Worm (Caenorhabditis elegans) whole organism, L4/young adult: ENCODE results near the gene B0564.2.

Experiments
- W03F9.2 ChIP-seq: fragments of 150-350 bp; optimal IDR thresholded peaks from 2 replicates; lab custom pipeline; 2014; ENCODE audit warnings: missing biosample characterization, missing genetic modification characterization
- dao-5 ChIP-seq: sonication (generic microtip); optimal IDR thresholded peaks from 2 replicates; lab custom pipeline; 2016; ENCODE audit warnings: missing genotype, missing genetic modification characterization, moderate library complexity, missing compliant biosample characterization
- him-1 ChIP-seq: sonication (generic microtip); optimal IDR thresholded peaks from 2 replicates; lab custom pipeline; 2016; ENCODE audit warnings: missing genotype, missing genetic modification reagents, missing genetic modification characterization, missing compliant biosample characterization

Gene B0564.2

DNA sequence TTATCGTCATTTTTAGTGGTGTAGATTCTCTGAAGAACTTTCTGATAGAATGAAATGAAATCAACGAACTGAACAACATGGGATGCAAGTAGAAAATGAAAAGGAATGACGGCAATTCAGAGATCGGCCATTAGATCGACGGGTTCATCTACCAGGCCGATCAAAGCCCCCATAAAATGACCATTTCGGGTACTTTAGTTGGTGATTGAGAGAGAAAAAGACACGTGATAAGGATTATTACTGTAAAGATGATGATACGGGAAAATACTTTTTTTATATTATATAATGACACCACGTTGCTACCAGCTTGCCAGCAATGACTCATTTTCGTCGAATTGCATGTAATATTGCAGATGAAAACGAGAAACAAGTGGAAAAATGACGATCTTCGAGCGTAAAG lies 2.3 kb downstream of the B0564.2 start, which contains the start of gene best-1:
Gene best-1 (minus strand): TSS at position 29 of the 400 bp plus-strand sequence.
- TF ChIP-seq him-1: no peak
- no peak for TF ChIP-seq dao-5 (tag; lab: Kevin White, UChicago)
- TF ChIP-seq W03F9.2 (tag; lab: Kevin White, UChicago): no peak

DNA sequence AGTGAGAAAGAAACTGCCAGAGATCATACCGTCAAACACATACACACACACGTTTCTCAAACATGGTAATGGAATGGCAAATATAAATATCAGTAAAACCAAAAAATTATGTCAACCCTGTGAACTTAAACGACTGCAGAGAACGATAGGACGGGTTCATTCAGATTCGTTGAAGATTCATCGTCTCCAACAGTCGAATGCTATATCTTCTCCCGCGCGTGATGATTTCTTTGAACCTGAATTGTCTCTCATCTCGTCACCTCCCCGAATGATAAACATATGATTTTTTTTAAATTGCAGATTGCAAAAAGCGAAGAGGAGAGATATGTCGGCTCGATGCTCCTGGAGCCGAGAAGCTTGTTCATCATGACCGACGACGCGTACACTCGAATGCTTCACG lies 3.4 kb downstream of the B0564.2 start:
- TF ChIP-seq W03F9.2 (tag; lab: Kevin White, UChicago) (no peak), him-1 (no peak), dao-5 (tag; lab: Kevin White, UChicago) (no peak)

DNA sequence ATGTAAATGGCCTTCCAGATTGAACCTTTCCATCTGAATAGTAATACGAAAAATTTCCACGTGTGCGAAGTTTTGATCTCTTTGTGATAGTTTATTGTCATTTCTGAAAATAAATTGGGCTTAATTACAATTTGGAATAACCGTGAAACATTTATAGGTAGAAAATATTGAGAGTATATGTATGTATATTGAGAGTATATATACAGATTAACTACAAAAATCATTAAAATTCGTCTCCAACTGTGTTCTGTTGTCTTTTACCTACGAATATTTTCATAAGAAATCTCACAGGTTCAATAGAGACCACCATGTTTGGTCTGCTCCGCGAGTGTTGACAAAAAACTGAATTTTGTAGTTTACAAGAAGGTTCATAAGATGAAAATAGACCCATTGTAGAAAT lies 5.5 kb downstream of the B0564.2 start, which contains the start of gene best-2:
Gene best-2 (minus strand): TSS at position 101 of the 400 bp plus-strand sequence.
- TF ChIP-seq dao-5 (tag; lab: Kevin White, UChicago): no peak
- no peak for TF ChIP-seq him-1
- no peak for TF ChIP-seq W03F9.2 (tag; lab: Kevin White, UChicago)

DNA sequence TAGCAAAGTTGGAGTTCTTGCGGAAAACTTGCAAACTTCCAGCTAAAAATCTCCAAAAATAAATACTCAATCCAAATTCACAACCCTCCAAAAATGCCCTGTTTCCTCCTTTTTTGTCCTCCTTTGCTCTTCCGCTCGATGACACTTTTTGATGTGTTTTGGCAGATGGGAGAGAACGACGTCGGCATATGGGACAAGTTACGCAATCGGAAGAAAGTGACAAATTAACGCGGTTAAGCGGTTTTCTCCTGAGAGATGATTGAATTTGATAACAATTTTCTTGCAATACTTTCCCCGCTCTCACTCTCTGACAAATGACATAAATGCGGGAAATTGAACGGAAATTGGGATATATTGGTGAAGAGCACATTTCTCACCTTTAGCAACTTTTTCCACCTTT lies 9.2 kb downstream of the B0564.2 start:
- TF ChIP-seq him-1 (no peak), W03F9.2 (tag; lab: Kevin White, UChicago) (no peak), dao-5 (tag; lab: Kevin White, UChicago) (no peak)

DNA sequence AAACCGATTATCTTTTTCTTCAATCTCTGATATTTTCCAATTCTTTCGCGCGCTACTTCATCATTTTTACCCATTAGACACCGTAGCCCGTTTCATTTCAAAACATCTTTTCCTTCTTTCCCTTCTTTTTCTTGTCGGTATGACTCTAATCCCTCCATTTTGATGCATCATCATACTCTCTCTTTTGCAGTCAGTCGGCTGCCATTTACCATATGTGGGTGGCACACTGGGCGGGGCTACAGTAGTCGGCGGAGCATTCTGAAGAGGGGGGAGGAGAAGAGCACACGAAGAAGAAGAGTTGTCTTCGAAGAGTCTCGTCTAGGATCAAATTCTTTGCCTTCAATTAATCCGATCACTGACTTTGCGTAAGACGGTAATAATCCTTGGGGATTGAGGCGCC lies 11.3 kb downstream of the B0564.2 start, which contains the start of gene unc-30:
Gene unc-30 (plus strand): TSS at position 184 of the 400 bp plus-strand sequence.
- TF ChIP-seq him-1: no peak
- no peak for TF ChIP-seq W03F9.2 (tag; lab: Kevin White, UChicago)
- no peak for TF ChIP-seq dao-5 (tag; lab: Kevin White, UChicago)

DNA sequence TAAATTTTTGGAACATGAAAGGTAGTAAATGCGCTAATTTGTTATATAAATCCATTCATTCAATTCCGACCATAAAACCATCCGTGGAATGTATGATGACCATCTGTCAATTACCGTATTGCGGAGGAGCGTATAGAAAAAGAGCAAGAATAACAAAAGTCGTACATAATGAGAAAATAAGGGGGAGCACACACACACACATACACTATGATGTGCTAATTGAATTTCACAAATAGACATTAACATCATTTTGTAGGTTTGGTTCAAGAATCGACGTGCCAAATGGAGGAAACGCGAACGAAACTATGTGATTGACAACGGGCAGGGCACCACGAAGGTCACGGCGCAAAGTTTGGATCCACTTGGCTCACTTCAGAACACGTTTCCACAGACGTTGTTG lies 13.9 kb downstream of the B0564.2 start:
- TF ChIP-seq him-1 (no peak), W03F9.2 (tag; lab: Kevin White, UChicago) (no peak), dao-5 (tag; lab: Kevin White, UChicago) (no peak)

DNA sequence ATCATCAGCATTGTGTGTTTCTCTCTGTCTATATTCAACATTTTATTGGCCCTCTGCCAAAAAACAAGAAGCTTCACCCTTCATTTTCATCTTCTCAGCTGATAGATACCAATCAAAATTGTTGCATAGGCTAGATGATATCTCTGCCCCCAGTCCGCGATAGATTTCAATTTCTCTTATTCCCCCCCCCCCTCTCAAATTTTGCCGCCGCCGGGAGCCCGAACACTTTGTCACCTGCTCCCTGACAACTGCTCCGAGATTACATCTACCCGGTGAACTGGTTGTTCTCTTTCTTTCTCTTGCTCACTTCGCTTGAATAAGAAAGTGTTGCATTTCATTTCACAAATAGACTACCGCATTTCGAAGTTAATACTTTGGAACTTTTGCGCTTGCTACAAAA lies 18.5 kb downstream of the B0564.2 start:
- TF ChIP-seq dao-5 (tag; lab: Kevin White, UChicago): no peak
- no peak for TF ChIP-seq W03F9.2 (tag; lab: Kevin White, UChicago)
- no peak for TF ChIP-seq him-1

DNA sequence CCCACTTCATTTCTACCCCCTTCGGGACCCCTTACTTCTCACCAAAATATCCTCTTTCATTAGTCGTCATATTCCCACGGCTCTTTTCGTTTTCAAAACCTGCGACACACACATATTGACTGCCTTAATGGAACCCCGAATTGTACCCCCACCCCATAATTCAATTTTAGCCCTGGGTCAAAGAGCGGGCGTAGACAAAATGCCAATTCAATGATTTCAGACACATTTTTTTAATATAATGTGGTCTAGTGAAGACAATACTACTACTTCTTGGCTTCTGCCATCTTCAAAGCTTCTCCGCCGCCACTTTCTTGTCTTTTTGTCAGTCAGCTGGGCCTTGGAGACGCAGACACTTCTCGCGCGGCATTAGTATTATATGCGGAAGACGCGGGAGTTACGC lies 20.3 kb downstream of the B0564.2 start:
- TF ChIP-seq him-1 (no peak), W03F9.2 (tag; lab: Kevin White, UChicago) (no peak), dao-5 (tag; lab: Kevin White, UChicago) (no peak)

DNA sequence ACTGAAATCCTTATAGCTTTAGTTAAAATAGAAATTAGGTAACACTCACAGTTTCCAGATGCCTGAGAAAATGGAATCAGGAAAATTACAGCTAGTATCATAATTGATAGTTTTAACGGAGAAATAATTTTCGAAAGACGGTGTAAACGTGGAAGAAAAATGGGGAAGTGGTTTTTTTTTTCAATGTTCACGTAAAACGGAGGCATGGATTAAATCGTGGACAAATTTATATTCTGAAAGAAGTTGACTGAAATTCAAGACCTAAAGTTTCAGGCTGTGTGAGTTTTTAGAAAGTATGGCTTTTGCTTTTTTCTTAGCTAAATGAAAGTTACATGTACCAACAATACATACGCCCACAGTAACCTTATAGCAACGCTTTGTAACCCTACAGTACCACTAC lies 34.8 kb downstream of the B0564.2 start, which contains the start of gene spe-43:
Gene spe-43 (minus strand): TSS at position 101 of the 400 bp plus-strand sequence.
- TF ChIP-seq dao-5 (tag; lab: Kevin White, UChicago): no peak
- TF ChIP-seq him-1: no peak
- no peak for TF ChIP-seq W03F9.2 (tag; lab: Kevin White, UChicago)

DNA sequence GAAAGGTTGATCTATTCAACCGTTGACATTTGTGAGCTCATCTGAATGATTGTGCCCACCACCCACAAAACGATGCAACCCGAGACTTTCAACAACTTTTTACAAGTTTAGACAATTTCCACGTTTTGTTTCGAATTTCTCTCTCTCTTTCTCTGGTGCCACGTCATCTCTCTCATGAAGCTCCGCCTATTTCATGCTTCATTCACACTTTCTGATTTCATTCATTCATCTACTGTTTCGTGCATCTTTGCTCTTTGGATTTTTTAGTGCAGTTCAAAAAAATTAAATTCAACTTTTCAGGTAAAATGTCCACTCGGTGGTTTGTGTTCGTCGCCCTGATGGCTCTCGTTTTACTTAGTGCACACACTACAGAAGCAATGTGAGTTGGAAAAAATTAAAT lies 41.8 kb downstream of the B0564.2 start, which contains the start of gene nlp-79:
Gene nlp-79 (plus strand): TSS at position 301 of the 400 bp plus-strand sequence.
- TF ChIP-seq W03F9.2 (tag; lab: Kevin White, UChicago) (no peak), dao-5 (tag; lab: Kevin White, UChicago) (no peak), him-1 (no peak)

DNA sequence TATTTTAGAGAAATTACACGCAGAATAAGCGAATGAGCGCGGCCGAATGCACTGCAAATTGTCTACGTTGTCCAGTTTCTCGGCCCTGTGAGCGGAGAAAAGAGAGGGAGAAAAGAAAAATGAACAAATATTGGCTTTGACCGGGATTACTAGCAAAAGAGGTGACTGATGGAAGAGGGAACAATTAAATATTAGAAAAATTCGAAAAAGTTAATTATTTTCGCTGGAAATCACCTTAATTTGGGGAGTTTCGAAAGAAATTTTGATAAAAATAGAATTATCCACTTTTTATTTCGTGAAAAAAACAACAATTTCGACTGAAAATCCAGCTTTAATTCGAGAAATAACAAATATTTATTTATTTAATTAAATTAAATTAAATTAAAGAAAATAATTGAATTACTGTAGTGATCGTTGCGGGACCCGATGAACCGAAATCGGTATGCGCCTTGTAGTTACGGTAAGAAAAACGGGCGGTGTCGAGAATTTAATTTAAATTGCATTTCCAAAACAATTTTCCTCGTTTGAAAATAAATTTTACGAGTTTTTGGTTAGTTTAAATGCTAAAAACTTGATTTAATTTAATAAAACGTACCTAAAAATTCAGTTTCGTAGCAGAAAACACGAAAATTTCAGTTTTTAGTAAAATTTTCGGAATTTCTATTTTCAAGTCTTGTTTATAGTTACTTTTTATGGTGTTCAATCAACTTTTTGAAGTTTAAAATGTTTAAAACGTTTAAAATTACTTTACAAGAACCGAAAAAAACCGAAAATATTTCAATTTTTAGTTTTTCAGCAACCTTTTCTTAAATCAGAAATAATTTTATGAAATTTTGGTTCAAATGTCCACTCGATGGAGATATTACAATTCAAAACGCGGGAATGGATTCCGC lies 47.2 kb downstream of the B0564.2 start, which contains the start of the genes crld-1 and msh-5:
Gene crld-1 (minus strand): TSS at position 51 of the 893 bp plus-strand sequence.
Gene msh-5 (plus strand): TSS at position 843 of the 893 bp plus-strand sequence.
- TF ChIP-seq dao-5 (tag; lab: Kevin White, UChicago) (no peak), him-1 (no peak), W03F9.2 (tag; lab: Kevin White, UChicago) (no peak)
